Fruit fly (Drosophila melanogaster) whole organism, embryonic: Measurements from ENCODE around the gene Dop1R2.

Source experiments
- CG11560 ChIP-seq: fragments of 200-800 bp; sonication (Bioruptor generic); IDR thresholded peaks from 3 replicates; pipeline ENCODE4 v1.3.6; 2022; ENCODE audit warnings: missing biosample characterization, missing genetic modification characterization
- CG11723 ChIP-seq: fragments of 200-800 bp; sonication (Bioruptor generic); optimal IDR thresholded peaks from 2 replicates; lab custom pipeline; 2017; ENCODE audit warnings: missing biosample characterization, mild to moderate bottlenecking, missing genetic modification characterization
- CG13775 ChIP-seq: fragments of 200-800 bp; sonication (Bioruptor generic); optimal IDR thresholded peaks from 3 replicates; lab custom pipeline; 2017; ENCODE audit warnings: missing biosample characterization, mild to moderate bottlenecking, missing genetic modification characterization
- CG15601 ChIP-seq: fragments of 200-800 bp; sonication (Bioruptor generic); optimal IDR thresholded peaks from 3 replicates; lab custom pipeline; 2019; ENCODE audit warnings: missing biosample characterization, mild to moderate bottlenecking, missing genetic modification characterization, moderate library complexity
- CG1603 ChIP-seq: fragments of 200-800 bp; sonication (Bioruptor generic); optimal IDR thresholded peaks from 2 replicates; lab custom pipeline; 2019; ENCODE audit warnings: missing biosample characterization, mild to moderate bottlenecking, missing genetic modification characterization, moderate library complexity
- CG17328 ChIP-seq: fragments of 200-800 bp; sonication (Bioruptor generic); IDR thresholded peaks from 2 replicates; pipeline ENCODE4 v1.3.6; 2022; ENCODE audit warnings: missing biosample characterization, missing genetic modification characterization
- CG17802 ChIP-seq: fragments of 200-800 bp; sonication (Bioruptor generic); optimal IDR thresholded peaks from 2 replicates; lab custom pipeline; 2018; ENCODE audit warnings: missing biosample characterization, mild to moderate bottlenecking, missing genetic modification characterization, moderate library complexity
- CG17829 ChIP-seq: fragments of 200-800 bp; optimal IDR thresholded peaks from 2 replicates; lab custom pipeline; 2019; ENCODE audit warnings: missing biosample characterization, mild to moderate bottlenecking, missing genetic modification characterization, moderate library complexity
- CG2116 ChIP-seq: fragments of 200-800 bp; sonication (Bioruptor generic); optimal IDR thresholded peaks from 3 replicates; lab custom pipeline; 2018; ENCODE audit warnings: missing biosample characterization, mild to moderate bottlenecking, missing genetic modification characterization
- CG2202 ChIP-seq: fragments of 200-800 bp; sonication (Bioruptor generic); optimal IDR thresholded peaks from 2 replicates; lab custom pipeline; 2018; ENCODE audit warnings: missing biosample characterization, mild to moderate bottlenecking, missing genetic modification characterization
- CG3065 ChIP-seq: fragments of 200-800 bp; sonication (Bioruptor generic); optimal IDR thresholded peaks from 2 replicates; lab custom pipeline; 2016; ENCODE audit warnings: missing biosample characterization, missing genetic modification characterization
- CG5953 ChIP-seq: fragments of 200-800 bp; sonication (Bioruptor generic); IDR thresholded peaks from 2 replicates; pipeline ENCODE4 v1.3.6; 2022; ENCODE audit warnings: missing biosample characterization, missing genetic modification characterization
- CG6272 ChIP-seq: fragments of 200-800 bp; sonication (Bioruptor generic); IDR thresholded peaks from 2 replicates; pipeline ENCODE4 v1.3.6; 2022; ENCODE audit warnings: missing biosample characterization, missing genetic modification characterization
- CG6765 ChIP-seq: fragments of 200-800 bp; sonication (Bioruptor generic); optimal IDR thresholded peaks from 3 replicates; lab custom pipeline; 2017; ENCODE audit warnings: missing biosample characterization, mild to moderate bottlenecking, missing genetic modification characterization
- CG6813 ChIP-seq: fragments of 200-800 bp; sonication (Bioruptor generic); optimal IDR thresholded peaks from 2 replicates; lab custom pipeline; 2017; ENCODE audit warnings: missing biosample characterization, missing genetic modification characterization, mild to moderate bottlenecking, moderate library complexity, missing genetic modification reagents
- CG9609 ChIP-seq: fragments of 200-800 bp; sonication (Bioruptor generic); optimal IDR thresholded peaks from 3 replicates; lab custom pipeline; 2016; ENCODE audit warnings: missing biosample characterization, missing genetic modification characterization
- CG9932 ChIP-seq: fragments of 200-800 bp; sonication (Bioruptor generic); IDR thresholded peaks from 2 replicates; pipeline ENCODE4 v1.3.6; 2022; ENCODE audit warnings: missing biosample characterization, missing genetic modification characterization
- E2f2 ChIP-seq: fragments of 200-800 bp; sonication (Bioruptor generic); IDR thresholded peaks from 2 replicates; pipeline ENCODE4 v1.3.6; 2022; ENCODE audit warnings: missing biosample characterization, missing genetic modification characterization
- GATAe ChIP-seq: fragments of 200-800 bp; sonication (Bioruptor generic); conservative IDR thresholded peaks from 2 replicates; pipeline ENCODE4 v1.3.6; 2022; ENCODE audit warnings: missing biosample characterization, missing genetic modification characterization
- Hand ChIP-seq: fragments of 200-800 bp; sonication (Bioruptor generic); optimal IDR thresholded peaks from 2 replicates; lab custom pipeline; 2017; ENCODE audit warnings: mild to moderate bottlenecking, missing biosample characterization, missing genetic modification reagents, missing genetic modification characterization
- NFAT ChIP-seq: fragments of 200-800 bp; sonication (Bioruptor generic); IDR thresholded peaks from 2 replicates; pipeline ENCODE4 v1.3.6; 2022; ENCODE audit warnings: missing biosample characterization, missing genetic modification characterization
- Sox100B ChIP-seq: fragments of 200-800 bp; sonication (Bioruptor generic); optimal IDR thresholded peaks from 3 replicates; lab custom pipeline; 2018; ENCODE audit warnings: missing biosample characterization, mild to moderate bottlenecking, missing genetic modification characterization
- ab ChIP-seq: fragments of 200-800 bp; sonication (Bioruptor generic); optimal IDR thresholded peaks from 2 replicates; lab custom pipeline; 2016; ENCODE audit warnings: missing biosample characterization, missing genetic modification characterization
- ase ChIP-seq: fragments of 200-800 bp; sonication (Bioruptor generic); IDR thresholded peaks from 3 replicates; pipeline ENCODE4 v1.3.6; 2022; ENCODE audit warnings: missing biosample characterization, missing genetic modification characterization
- bsh ChIP-seq, 2 experiments: fragments of 200-800 bp; sonication (Bioruptor generic); optimal IDR thresholded peaks; 2 replicates each; lab custom pipeline; 2017 to 2018; ENCODE audit warnings: mild to moderate bottlenecking in 2 of 2, missing biosample characterization in 2 of 2, missing genetic modification characterization in 2 of 2, moderate library complexity in 1 of 2
- chinmo ChIP-seq: fragments of 200-800 bp; sonication (Bioruptor generic); IDR thresholded peaks from 4 replicates; pipeline ENCODE4 v1.3.6; 2022; ENCODE audit warnings: missing biosample characterization, missing genetic modification characterization; ENCODE audit not compliant: partially characterized antibody
- chm ChIP-seq: fragments of 200-800 bp; sonication (Bioruptor generic); IDR thresholded peaks from 2 replicates; pipeline ENCODE4 v1.3.6; 2022; ENCODE audit warnings: missing biosample characterization, missing genetic modification characterization
- chn ChIP-seq: fragments of 200-800 bp; sonication (Bioruptor generic); optimal IDR thresholded peaks from 2 replicates; lab custom pipeline; 2016; ENCODE audit warnings: missing biosample characterization, missing genetic modification characterization
- ci ChIP-seq: fragments of 200-800 bp; sonication (Bioruptor generic); IDR thresholded peaks from 3 replicates; pipeline ENCODE4 v1.3.6; 2022; ENCODE audit warnings: missing biosample characterization, missing genetic modification characterization
- crol ChIP-seq: fragments of 200-800 bp; sonication (Bioruptor generic); IDR thresholded peaks from 2 replicates; pipeline ENCODE4 v1.3.6; 2022; ENCODE audit warnings: missing biosample characterization, missing genetic modification characterization
- fru ChIP-seq: fragments of >200 bp; optimal IDR thresholded peaks from 2 replicates; lab custom pipeline; 2017
- gsb-n ChIP-seq: fragments of 200-800 bp; sonication (Bioruptor generic); optimal IDR thresholded peaks from 3 replicates; lab custom pipeline; 2018; ENCODE audit warnings: missing biosample characterization, mild to moderate bottlenecking, missing genetic modification characterization
- ham ChIP-seq: fragments of 200-800 bp; sonication (Bioruptor generic); IDR thresholded peaks from 2 replicates; pipeline ENCODE4 v1.3.6; 2022; ENCODE audit warnings: missing biosample characterization, missing genetic modification characterization
- inv ChIP-seq: fragments of 200-800 bp; sonication (Bioruptor generic); IDR thresholded peaks from 2 replicates; pipeline ENCODE4 v1.3.6; 2022; ENCODE audit warnings: missing biosample characterization, missing genetic modification characterization; ENCODE audit not compliant: partially characterized antibody
- jing ChIP-seq: fragments of 200-800 bp; sonication (Bioruptor generic); optimal IDR thresholded peaks from 2 replicates; lab custom pipeline; 2018; ENCODE audit warnings: missing biosample characterization, mild to moderate bottlenecking, missing genetic modification characterization
- jumu ChIP-seq: fragments of 200-800 bp; sonication (Bioruptor generic); optimal IDR thresholded peaks from 3 replicates; lab custom pipeline; 2016; ENCODE audit warnings: missing biosample characterization, missing genetic modification characterization
- kah ChIP-seq: fragments of 200-800 bp; sonication (Bioruptor generic); optimal IDR thresholded peaks from 2 replicates; lab custom pipeline; 2018; ENCODE audit warnings: missing biosample characterization, mild to moderate bottlenecking, missing genetic modification characterization
- lola ChIP-seq, 3 experiments: fragments of >200 bp in 2 of 3; fragments of 200-800 bp in 1 of 3; sonication (Bioruptor generic) in 1 of 3; optimal IDR thresholded peaks; 2 replicates each; lab custom pipeline; 2017 to 2019; ENCODE audit warnings: missing biosample characterization in 3 of 3, missing genetic modification characterization in 3 of 3, mild to moderate bottlenecking in 1 of 3, moderate library complexity in 1 of 3
- ro ChIP-seq: fragments of 200-800 bp; sonication (Bioruptor generic); IDR thresholded peaks from 2 replicates; pipeline ENCODE4 v1.3.6; 2022; ENCODE audit warnings: missing biosample characterization, missing genetic modification characterization
- row ChIP-seq: fragments of 200-800 bp; sonication (Bioruptor generic); IDR thresholded peaks from 3 replicates; pipeline ENCODE4 v1.3.6; 2022; ENCODE audit warnings: missing biosample characterization, missing genetic modification characterization
- sens ChIP-seq: fragments of 200-800 bp; sonication (Bioruptor generic); peaks from one replicate; lab custom pipeline; 2016; ENCODE audit warnings: missing biosample characterization, missing genetic modification characterization
- sim ChIP-seq: fragments of 200-800 bp; sonication (Bioruptor generic); IDR thresholded peaks from 2 replicates; pipeline ENCODE4 v1.3.6; 2022; ENCODE audit warnings: missing biosample characterization, missing genetic modification characterization
- slp2 ChIP-seq: fragments of 200-800 bp; sonication (Bioruptor generic); optimal IDR thresholded peaks from 2 replicates; lab custom pipeline; 2016; ENCODE audit warnings: missing biosample characterization, missing genetic modification characterization
- sqz ChIP-seq: fragments of 200-800 bp; sonication (Bioruptor generic); optimal IDR thresholded peaks from 3 replicates; lab custom pipeline; 2018; ENCODE audit warnings: missing biosample characterization, mild to moderate bottlenecking, missing genetic modification characterization
- tgo ChIP-seq: fragments of 200-800 bp; sonication (Bioruptor generic); IDR thresholded peaks from 3 replicates; pipeline ENCODE4 v1.3.6; 2022; ENCODE audit warnings: missing biosample characterization, missing genetic modification characterization
- tin ChIP-seq: fragments of 200-800 bp; sonication (Bioruptor generic); optimal IDR thresholded peaks from 3 replicates; lab custom pipeline; 2016; ENCODE audit warnings: missing biosample characterization, missing genetic modification characterization
- ttk ChIP-seq: fragments of 200-800 bp; sonication (Bioruptor generic); IDR thresholded peaks from 2 replicates; pipeline ENCODE4 v2.1.2; 2022; ENCODE audit warnings: missing biosample characterization, missing genetic modification characterization
- unpg ChIP-seq: fragments of 200-800 bp; sonication (Bioruptor generic); optimal IDR thresholded peaks from 3 replicates; lab custom pipeline; 2018; ENCODE audit warnings: missing biosample characterization, mild to moderate bottlenecking, missing genetic modification characterization, moderate library complexity
- usp ChIP-seq: fragments of >200 bp; optimal IDR thresholded peaks from 2 replicates; lab custom pipeline; 2017; ENCODE audit warnings: missing biosample characterization, missing genetic modification characterization
- z ChIP-seq: fragments of 200-800 bp; sonication (Bioruptor generic); IDR thresholded peaks from 3 replicates; pipeline ENCODE4 v1.3.6; 2022; ENCODE audit warnings: missing biosample characterization, missing genetic modification characterization
- zfh2 ChIP-seq: fragments of 200-800 bp; sonication (Bioruptor generic); optimal IDR thresholded peaks from 2 replicates; lab custom pipeline; 2016; ENCODE audit warnings: missing biosample characterization, missing genetic modification characterization

Dop1R2 gene

dm6 chr3R:29690539-29690852, 30.7 kb upstream of the Dop1R2 start (continued):
- TF ChIP-seq Sox100B (GFP tag; lab: Kevin White, UChicago), result peak; percentile 47
- TF ChIP-seq fru (lab: Kevin White, UChicago), result no peak
- TF ChIP-seq usp (GFP tag; lab: Kevin White, UChicago), result no peak
- peak; percentile 41 for TF ChIP-seq CG17829 (tag; lab: Kevin White, UChicago)
- no peak for TF ChIP-seq NFAT (GFP tag; lab: Robert Waterston, UW)
- peak in 1 of 3 experiments; percentile 56 for TF ChIP-seq lola (GFP tag; optimal IDR thresholded peaks at IDR 0.05; lab: Kevin White, UChicago)
- 0 out of 2 replicates have a peak, but pooled peaks have one; percentile 44 for TF ChIP-seq sim
- TF ChIP-seq unpg (GFP tag; lab: Kevin White, UChicago), result peak; percentile 61
- TF ChIP-seq jing (GFP tag; lab: Kevin White, UChicago), result no peak
- no peak for TF ChIP-seq kah (GFP tag; lab: Kevin White, UChicago)
- no peak for TF ChIP-seq CG3065
- peak; percentile 13 for TF ChIP-seq CG2202 (tag; lab: Kevin White, UChicago)
- TF ChIP-seq CG2116 (GFP tag; lab: Kevin White, UChicago), result no peak
- no peak for TF ChIP-seq Hand (GFP tag; lab: Kevin White, UChicago)
- peak; percentile 19; the same call in 1 of the 3 replicates for TF ChIP-seq tgo (GFP tag; lab: Robert Waterston, UW)
- no peak for TF ChIP-seq CG6765 (GFP tag; lab: Kevin White, UChicago)
- peak; percentile 68 for TF ChIP-seq row (GFP tag; lab: Robert Waterston, UW)
- no peak for TF ChIP-seq ab (GFP tag; lab: Kevin White, UChicago)
- peak; percentile 53 for TF ChIP-seq gsb-n
- no peak for TF ChIP-seq jumu (GFP tag; lab: Kevin White, UChicago)
- TF ChIP-seq z (GFP tag; lab: Robert Waterston, UW), result no peak
- no peak for TF ChIP-seq CG17802 (tag; lab: Kevin White, UChicago)
- TF ChIP-seq CG13775, result peak; percentile 34
- peak; percentile 25 for TF ChIP-seq CG6813 (GFP tag; lab: Kevin White, UChicago)
- peak; percentile 12 for TF ChIP-seq chn (GFP tag; lab: Kevin White, UChicago)
- TF ChIP-seq slp2 (GFP tag; lab: Kevin White, UChicago), result peak; percentile 11
- TF ChIP-seq sqz (GFP tag; lab: Kevin White, UChicago), result no peak
- peak in 1 of 2 experiments; percentile 77 for TF ChIP-seq bsh (GFP tag; optimal IDR thresholded peaks at IDR 0.05; lab: Kevin White, UChicago)
- TF ChIP-seq CG6272 (GFP tag; lab: Robert Waterston, UW), result no peak
- peak; percentile 0 for TF ChIP-seq CG11723 (GFP tag; lab: Kevin White, UChicago)
- TF ChIP-seq, all 482 proteins: peak for 130

- no peak for TF ChIP-seq CG9609 (GFP tag; lab: Kevin White, UChicago)
- TF ChIP-seq CG11560 (tag; lab: Robert Waterston, UW), result no peak
- no peak for TF ChIP-seq tin (GFP tag; lab: Kevin White, UChicago)
- TF ChIP-seq CG15601 (tag; lab: Kevin White, UChicago), result no peak
- TF ChIP-seq zfh2 (GFP tag; lab: Kevin White, UChicago), result no peak
- peak; percentile 79 for TF ChIP-seq sens (GFP tag; lab: Kevin White, UChicago)
- TF ChIP-seq CG1603, result no peak
- peak; percentile 49; the same call in 1 of the 2 replicates for TF ChIP-seq ttk (GFP tag; lab: Robert Waterston, UW)
- TF ChIP-seq E2f2 (GFP tag; lab: Robert Waterston, UW), result no peak
- 0 out of 2 replicates have a peak, but pooled peaks have one; percentile 19 for TF ChIP-seq chm (GFP tag; lab: Robert Waterston, UW)
- TF ChIP-seq crol (GFP tag; lab: Robert Waterston, UW), result peak; percentile 96
- peak; percentile 17; the same call in 1 of the 3 replicates for TF ChIP-seq ci (GFP tag; lab: Robert Waterston, UW)
- 0 out of 2 replicates have a peak, but pooled peaks have one; percentile 10 for TF ChIP-seq CG9932 (GFP tag; lab: Robert Waterston, UW)
- 0 out of 4 replicates have a peak, but pooled peaks have one; percentile 56 for TF ChIP-seq chinmo (GFP tag; lab: Robert Waterston, UW)
- TF ChIP-seq ro (GFP tag; lab: Robert Waterston, UW), result no peak
- TF ChIP-seq ase (GFP tag; lab: Robert Waterston, UW), result no peak
- no peak for TF ChIP-seq inv (GFP tag; lab: Robert Waterston, UW)
- no peak for TF ChIP-seq ham
- TF ChIP-seq GATAe, result no peak
- TF ChIP-seq CG17328 (GFP tag; lab: Robert Waterston, UW), result no peak
- no peak for TF ChIP-seq CG5953 (GFP tag; lab: Robert Waterston, UW)
These were observed 30.2 kb upstream of the Dop1R2 start for dm6 chr3R:29689833-29690538.
